Fruit fly (Drosophila melanogaster) Kc167 (cell line): ENCODE results near the gene CG12560.

Experiments used
- h ChIP-seq: fragments of >200 bp; optimal IDR thresholded peaks from 3 replicates; lab custom pipeline; 2018; ENCODE audit warnings: missing external identifiers
- ttk ChIP-seq: sonication (Bioruptor generic); optimal IDR thresholded peaks from 2 replicates; lab custom pipeline; 2017; ENCODE audit warnings: missing external identifiers

dm6 chr2L:8000578-8001040 lies 8.7 kb downstream of the CG12560 start:
- no peak for TF ChIP-seq ttk
- TF ChIP-seq h, result no peak
